Worm (Caenorhabditis elegans) whole organism, late embryonic: ENCODE measurements around the gene wrt-9.

Source experiments
- C08G9.2 ChIP-seq: sonication (generic microtip); optimal IDR thresholded peaks from 2 replicates; lab custom pipeline; 2016; ENCODE audit warnings: mild to moderate bottlenecking, missing genetic modification characterization, moderate library complexity, missing compliant biosample characterization
- K02D7.2 ChIP-seq: sonication (generic microtip); optimal IDR thresholded peaks from 2 replicates; lab custom pipeline; 2017; ENCODE audit warnings: mild to moderate bottlenecking, missing genetic modification characterization, missing compliant biosample characterization
- K09A11.1 ChIP-seq: sonication (generic microtip); optimal IDR thresholded peaks from 2 replicates; lab custom pipeline; 2017; ENCODE audit warnings: antibody characterized with exemption, mild to moderate bottlenecking, missing genetic modification characterization, missing compliant biosample characterization; ENCODE audit not compliant: insufficient read depth
- T23F11.4 ChIP-seq: fragments of 200-800 bp; sonication (Bioruptor generic); optimal IDR thresholded peaks from 2 replicates; lab custom pipeline; 2018; ENCODE audit warnings: mild to moderate bottlenecking, missing genetic modification characterization, missing compliant biosample characterization
- Y22D7AL.16 ChIP-seq: sonication (generic microtip); optimal IDR thresholded peaks from 2 replicates; lab custom pipeline; 2016; ENCODE audit warnings: missing genetic modification characterization, missing compliant biosample characterization
- ceh-14 ChIP-seq: sonication (generic microtip); optimal IDR thresholded peaks from 2 replicates; lab custom pipeline; 2016; ENCODE audit warnings: missing genotype, missing genetic modification characterization, missing compliant biosample characterization
- ceh-22 ChIP-seq: sonication (generic microtip); optimal IDR thresholded peaks from 2 replicates; lab custom pipeline; 2017; ENCODE audit warnings: missing biosample characterization, missing genetic modification characterization
- ceh-24 ChIP-seq: sonication (generic microtip); optimal IDR thresholded peaks from 2 replicates; lab custom pipeline; 2016; ENCODE audit warnings: mild to moderate bottlenecking, missing genetic modification characterization, missing compliant biosample characterization
- ceh-30 ChIP-seq: fragments of 150-350 bp; optimal IDR thresholded peaks from 2 replicates; lab custom pipeline; 2014; ENCODE audit warnings: missing biosample characterization, missing genetic modification characterization
- ceh-31 ChIP-seq: sonication (generic microtip); optimal IDR thresholded peaks from 2 replicates; lab custom pipeline; 2016; ENCODE audit warnings: missing genetic modification characterization, missing compliant biosample characterization
- ceh-34 ChIP-seq: sonication (generic microtip); optimal IDR thresholded peaks from 2 replicates; lab custom pipeline; 2016; ENCODE audit warnings: mild to moderate bottlenecking, missing genetic modification characterization, missing compliant biosample characterization
- ceh-45 ChIP-seq: fragments of 200-800 bp; sonication (Bioruptor generic); IDR thresholded peaks from 2 replicates; pipeline ENCODE4 v1.3.6; 2022; ENCODE audit warnings: missing genetic modification reagents, missing genetic modification characterization, missing compliant biosample characterization
- ceh-48 ChIP-seq: sonication (generic microtip); optimal IDR thresholded peaks from 2 replicates; lab custom pipeline; 2016; ENCODE audit warnings: missing genetic modification characterization, inconsistent platforms, missing compliant biosample characterization
- che-1 ChIP-seq: sonication (generic microtip); optimal IDR thresholded peaks from 2 replicates; lab custom pipeline; 2016; ENCODE audit warnings: mild to moderate bottlenecking, missing genetic modification characterization, missing compliant biosample characterization
- dmd-4 ChIP-seq: sonication (generic microtip); optimal IDR thresholded peaks from 2 replicates; lab custom pipeline; 2016; ENCODE audit warnings: borderline replicate concordance, missing genetic modification characterization, missing compliant biosample characterization
- ets-4 ChIP-seq: sonication (generic microtip); optimal IDR thresholded peaks from 2 replicates; lab custom pipeline; 2016; ENCODE audit warnings: missing genetic modification characterization, missing compliant biosample characterization
- fax-1 ChIP-seq: sonication (generic microtip); optimal IDR thresholded peaks from 2 replicates; lab custom pipeline; 2016; ENCODE audit warnings: missing genotype, missing genetic modification characterization, missing compliant biosample characterization
- fkh-10 ChIP-seq: fragments of 150-350 bp; optimal IDR thresholded peaks from 2 replicates; lab custom pipeline; 2014; ENCODE audit warnings: missing biosample characterization, missing genetic modification reagents, missing genetic modification characterization
- fkh-6 ChIP-seq: sonication (generic microtip); optimal IDR thresholded peaks from 2 replicates; lab custom pipeline; 2016; ENCODE audit warnings: missing genetic modification characterization, missing compliant biosample characterization
- gmeb-2 ChIP-seq: sonication (generic microtip); optimal IDR thresholded peaks from 2 replicates; lab custom pipeline; 2016; ENCODE audit warnings: missing genetic modification characterization, inconsistent platforms, missing compliant biosample characterization
- hlh-15 ChIP-seq: sonication (generic microtip); optimal IDR thresholded peaks from 2 replicates; lab custom pipeline; 2016; ENCODE audit warnings: missing genetic modification characterization, missing compliant biosample characterization
- hlh-30 ChIP-seq: sonication (generic microtip); optimal IDR thresholded peaks from 2 replicates; lab custom pipeline; 2017; ENCODE audit warnings: antibody characterized with exemption, missing genetic modification characterization, missing compliant biosample characterization; ENCODE audit not compliant: insufficient read depth
- hlh-6 ChIP-seq: sonication (generic microtip); optimal IDR thresholded peaks from 2 replicates; lab custom pipeline; 2016; ENCODE audit warnings: missing genotype, missing genetic modification characterization, missing compliant biosample characterization
- hlh-8 ChIP-seq: sonication (generic microtip); optimal IDR thresholded peaks from 2 replicates; lab custom pipeline; 2016; ENCODE audit warnings: missing genotype, missing genetic modification characterization, missing compliant biosample characterization
- lin-11 ChIP-seq: fragments of 200-800 bp; sonication (Bioruptor generic); optimal IDR thresholded peaks from 2 replicates; lab custom pipeline; 2018; ENCODE audit warnings: mild to moderate bottlenecking, missing genetic modification characterization, missing compliant biosample characterization
- nfya-1 ChIP-seq: sonication (generic microtip); optimal IDR thresholded peaks from 2 replicates; lab custom pipeline; 2017; ENCODE audit warnings: missing genetic modification characterization, mild to moderate bottlenecking, missing compliant biosample characterization, antibody characterized with exemption, moderate library complexity
- nhr-11 ChIP-seq: fragments of 150-350 bp; optimal IDR thresholded peaks from 2 replicates; lab custom pipeline; 2014; ENCODE audit warnings: missing biosample characterization, missing genetic modification characterization
- nhr-232 ChIP-seq: sonication (generic microtip); optimal IDR thresholded peaks from 2 replicates; lab custom pipeline; 2016; ENCODE audit warnings: missing genetic modification characterization, missing compliant biosample characterization
- npax-4 ChIP-seq: sonication (generic microtip); optimal IDR thresholded peaks from 2 replicates; lab custom pipeline; 2016; ENCODE audit warnings: missing genetic modification characterization, missing compliant biosample characterization
- pag-3 ChIP-seq: sonication (generic microtip); optimal IDR thresholded peaks from 2 replicates; lab custom pipeline; 2016; ENCODE audit warnings: missing compliant biosample characterization, missing genetic modification characterization, borderline replicate concordance
- pat-9 ChIP-seq: fragments of 200-800 bp; sonication (Bioruptor generic); optimal IDR thresholded peaks from 2 replicates; lab custom pipeline; 2018; ENCODE audit warnings: mild to moderate bottlenecking, missing genetic modification characterization, moderate library complexity, missing compliant biosample characterization
- pax-1 ChIP-seq: fragments of 150-350 bp; optimal IDR thresholded peaks from 2 replicates; lab custom pipeline; 2014; ENCODE audit warnings: missing biosample characterization, missing genetic modification characterization
- pha-2 ChIP-seq: sonication (generic microtip); optimal IDR thresholded peaks from 2 replicates; lab custom pipeline; 2017; ENCODE audit warnings: mild to moderate bottlenecking, missing genetic modification characterization, missing compliant biosample characterization
- pha-4 ChIP-seq: fragments of 150-350 bp; optimal IDR thresholded peaks from 2 replicates; lab custom pipeline; 2018; ENCODE audit warnings: missing biosample characterization, missing genetic modification reagents, missing genetic modification characterization
- pqm-1 ChIP-seq: sonication (generic microtip); optimal IDR thresholded peaks from 2 replicates; lab custom pipeline; 2016; ENCODE audit warnings: missing genetic modification characterization, missing compliant biosample characterization
- ref-2 ChIP-seq: sonication (generic microtip); optimal IDR thresholded peaks from 2 replicates; lab custom pipeline; 2016; ENCODE audit warnings: missing genetic modification characterization, missing compliant biosample characterization
- rnt-1 ChIP-seq: sonication (generic microtip); optimal IDR thresholded peaks from 2 replicates; lab custom pipeline; 2016; ENCODE audit warnings: missing genetic modification characterization, missing compliant biosample characterization
- sdc-2 ChIP-seq: sonication (generic microtip); optimal IDR thresholded peaks from 2 replicates; lab custom pipeline; 2016; ENCODE audit warnings: missing genotype, missing genetic modification characterization, missing compliant biosample characterization
- syd-9 ChIP-seq: sonication (generic microtip); optimal IDR thresholded peaks from 2 replicates; lab custom pipeline; 2016; ENCODE audit warnings: mild to moderate bottlenecking, missing genetic modification characterization, moderate library complexity, missing compliant biosample characterization
- tbx-2 ChIP-seq: sonication (generic microtip); optimal IDR thresholded peaks from 2 replicates; lab custom pipeline; 2016; ENCODE audit warnings: missing genetic modification characterization, missing compliant biosample characterization
- tbx-7 ChIP-seq: sonication (generic microtip); optimal IDR thresholded peaks from 2 replicates; lab custom pipeline; 2016; ENCODE audit warnings: missing genotype, missing genetic modification characterization, missing compliant biosample characterization
- ttx-3 ChIP-seq: sonication (generic microtip); optimal IDR thresholded peaks from 2 replicates; lab custom pipeline; 2016; ENCODE audit warnings: missing genetic modification reagents, missing genetic modification characterization, missing compliant biosample characterization
- unc-3 ChIP-seq, 2 experiments: fragments of 200-800 bp in 1 of 2; sonication (Bioruptor generic) in 1 of 2; sonication (generic microtip) in 1 of 2; conservative IDR thresholded peaks in 1 of 2; optimal IDR thresholded peaks in 1 of 2; 2 replicates each; pipeline versions ENCODE4 v1.3.6 to Lab custom; 2016 to 2022; ENCODE audit warnings: missing compliant biosample characterization in 2 of 2, missing genetic modification characterization in 2 of 2, missing genetic modification reagents in 1 of 2
- zip-5 ChIP-seq: sonication (generic microtip); optimal IDR thresholded peaks from 2 replicates; lab custom pipeline; 2016; ENCODE audit warnings: missing genetic modification characterization, missing compliant biosample characterization

wrt-9 gene

ce11 chrX:1549095-1549494 is 27.3 kb upstream of the wrt-9 start:
- TF ChIP-seq hlh-15 (tag; lab: Kevin White, UChicago) = no peak
- TF ChIP-seq tbx-7 = no peak
- TF ChIP-seq gmeb-2 (tag; lab: Kevin White, UChicago) = no peak
- no peak for TF ChIP-seq ceh-48 (tag; lab: Kevin White, UChicago)
- TF ChIP-seq fkh-10 (GFP tag; lab: Kevin White, UChicago) = no peak
- TF ChIP-seq hlh-8 (tag; lab: Kevin White, UChicago) = no peak
- no peak for TF ChIP-seq tbx-2 (tag; lab: Kevin White, UChicago)
- no peak for TF ChIP-seq rnt-1 (tag; lab: Kevin White, UChicago)
- TF ChIP-seq pag-3 (tag; lab: Kevin White, UChicago) = no peak
- no peak for TF ChIP-seq ceh-30 (tag; lab: Kevin White, UChicago)
- no peak for TF ChIP-seq nfya-1 (tag; lab: Kevin White, UChicago)
- no peak for TF ChIP-seq sdc-2
- no peak for TF ChIP-seq pha-2 (tag; lab: Kevin White, UChicago)
- no peak for TF ChIP-seq zip-5 (tag; lab: Kevin White, UChicago)
- no peak for TF ChIP-seq che-1
- TF ChIP-seq T23F11.4 (GFP tag; lab: Kevin White, UChicago) = no peak
- TF ChIP-seq nhr-11 (tag; lab: Kevin White, UChicago) = no peak
- TF ChIP-seq, all 69 proteins: peak for 0

ce11 chrX:1556917-1557316 is 19.5 kb upstream of the wrt-9 start:
- TF ChIP-seq sdc-2 (no peak), ref-2 (tag; lab: Kevin White, UChicago) (no peak), pha-2 (tag; lab: Kevin White, UChicago) (no peak), K09A11.1 (tag; lab: Kevin White, UChicago) (no peak), syd-9 (tag; lab: Kevin White, UChicago) (no peak), nhr-232 (tag; lab: Kevin White, UChicago) (no peak), unc-3 (GFP tag; conservative IDR thresholded peaks at IDR 0.05; lab: Robert Waterston, UW) (no peak), unc-3 (tag; optimal IDR thresholded peaks at IDR 0.05; lab: Kevin White, UChicago) (no peak), dmd-4 (tag; lab: Kevin White, UChicago) (no peak), pqm-1 (tag; lab: Kevin White, UChicago) (no peak), Y22D7AL.16 (tag; lab: Kevin White, UChicago) (no peak), hlh-6 (tag; lab: Kevin White, UChicago) (no peak), npax-4 (tag; lab: Kevin White, UChicago) (no peak), ceh-34 (tag; lab: Kevin White, UChicago) (no peak), hlh-30 (no peak), tbx-7 (no peak), pat-9 (tag; lab: Kevin White, UChicago) (no peak), ceh-22 (tag; lab: Kevin White, UChicago) (no peak), lin-11 (tag; lab: Kevin White, UChicago) (no peak), K02D7.2 (tag; lab: Kevin White, UChicago) (no peak), ets-4 (no peak)
- TF ChIP-seq, all 69 proteins: peak for 0

ce11 chrX:1568377-1568776 is 8.1 kb upstream of the wrt-9 start, which contains the start of gene H02F09.3:
Gene H02F09.3, plus strand, starts transcription at chrX:1568677.
- no peak for TF ChIP-seq ceh-30 (tag; lab: Kevin White, UChicago)
- TF ChIP-seq nhr-11 (tag; lab: Kevin White, UChicago) = no peak
- TF ChIP-seq ceh-22 (tag; lab: Kevin White, UChicago) = no peak
- TF ChIP-seq hlh-15 (tag; lab: Kevin White, UChicago) = no peak
- TF ChIP-seq che-1 = no peak
- TF ChIP-seq pha-4 (tag; lab: Kevin White, UChicago) = no peak
- TF ChIP-seq hlh-8 (tag; lab: Kevin White, UChicago) = no peak
- no peak for TF ChIP-seq fax-1 (tag; lab: Kevin White, UChicago)
- no peak for TF ChIP-seq ceh-45 (GFP tag; lab: Robert Waterston, UW)
- TF ChIP-seq lin-11 (tag; lab: Kevin White, UChicago) = no peak
- no peak for TF ChIP-seq pax-1 (tag; lab: Kevin White, UChicago)
- TF ChIP-seq ceh-14 (tag; lab: Kevin White, UChicago) = no peak
- no peak for TF ChIP-seq tbx-7
- TF ChIP-seq C08G9.2 = no peak
- no peak for TF ChIP-seq pat-9 (tag; lab: Kevin White, UChicago)
- no peak for TF ChIP-seq ceh-24 (tag; lab: Kevin White, UChicago)
- TF ChIP-seq fkh-6 (tag; lab: Kevin White, UChicago) = no peak
- no peak for TF ChIP-seq ceh-31
- TF ChIP-seq ttx-3 (tag; lab: Kevin White, UChicago) = no peak
